Fruit fly (Drosophila melanogaster) whole organism, embryonic: Measurements from ENCODE around the gene CG31121.

Experiments used
- Adf1 ChIP-seq: fragments of 200-800 bp; sonication (Bioruptor generic); IDR thresholded peaks from 2 replicates; pipeline ENCODE4 v1.3.6; 2022; ENCODE audit warnings: missing biosample characterization, missing genetic modification characterization
- Blimp-1 ChIP-seq: fragments of 200-800 bp; sonication (Bioruptor generic); optimal IDR thresholded peaks from 3 replicates; lab custom pipeline; 2018; ENCODE audit warnings: missing biosample characterization, missing genetic modification characterization, mild to moderate bottlenecking, moderate library complexity, missing genetic modification reagents
- CG10274 ChIP-seq: fragments of 200-800 bp; sonication (Bioruptor generic); optimal IDR thresholded peaks from 3 replicates; lab custom pipeline; 2017; ENCODE audit warnings: missing biosample characterization, mild to moderate bottlenecking, missing genetic modification characterization
- CG6175 ChIP-seq: fragments of 200-800 bp; sonication (Bioruptor generic); IDR thresholded peaks from 3 replicates; pipeline ENCODE4 v1.3.6; 2022; ENCODE audit warnings: missing biosample characterization, missing genetic modification characterization
- CG6654 ChIP-seq: fragments of 200-800 bp; sonication (Bioruptor generic); optimal IDR thresholded peaks from 2 replicates; lab custom pipeline; 2017; ENCODE audit warnings: missing biosample characterization, mild to moderate bottlenecking, missing genetic modification characterization
- CG6765 ChIP-seq: fragments of 200-800 bp; sonication (Bioruptor generic); optimal IDR thresholded peaks from 3 replicates; lab custom pipeline; 2017; ENCODE audit warnings: missing biosample characterization, mild to moderate bottlenecking, missing genetic modification characterization
- CG7556 ChIP-seq: fragments of 200-800 bp; sonication (Bioruptor generic); optimal IDR thresholded peaks from 2 replicates; lab custom pipeline; 2017; ENCODE audit warnings: missing biosample characterization, mild to moderate bottlenecking, missing genetic modification characterization
- CG9437 ChIP-seq: fragments of 200-800 bp; sonication (Bioruptor generic); optimal IDR thresholded peaks from 2 replicates; lab custom pipeline; 2018; ENCODE audit warnings: missing biosample characterization, mild to moderate bottlenecking, missing genetic modification characterization
- Optix ChIP-seq: fragments of 200-800 bp; sonication (Bioruptor generic); IDR thresholded peaks from 3 replicates; pipeline ENCODE4 v1.3.6; 2022; ENCODE audit warnings: missing biosample characterization, missing genetic modification characterization
- Rx ChIP-seq: fragments of 200-800 bp; sonication (Bioruptor generic); IDR thresholded peaks from 2 replicates; pipeline ENCODE4 v1.3.6; 2022; ENCODE audit warnings: missing biosample characterization, missing genetic modification characterization
- gsb-n ChIP-seq: fragments of 200-800 bp; sonication (Bioruptor generic); optimal IDR thresholded peaks from 3 replicates; lab custom pipeline; 2018; ENCODE audit warnings: missing biosample characterization, mild to moderate bottlenecking, missing genetic modification characterization
- nerfin-2 ChIP-seq: fragments of 200-800 bp; sonication (Bioruptor generic); IDR thresholded peaks from 2 replicates; pipeline ENCODE4 v1.3.6; 2022; ENCODE audit warnings: missing biosample characterization, missing genetic modification characterization; ENCODE audit not compliant: partially characterized antibody
- p53 ChIP-seq: fragments of 200-800 bp; sonication (Bioruptor generic); optimal IDR thresholded peaks from 2 replicates; lab custom pipeline; 2016; ENCODE audit warnings: missing biosample characterization, missing genetic modification characterization
- usp ChIP-seq: fragments of >200 bp; optimal IDR thresholded peaks from 2 replicates; lab custom pipeline; 2017; ENCODE audit warnings: missing biosample characterization, missing genetic modification characterization

DNA sequence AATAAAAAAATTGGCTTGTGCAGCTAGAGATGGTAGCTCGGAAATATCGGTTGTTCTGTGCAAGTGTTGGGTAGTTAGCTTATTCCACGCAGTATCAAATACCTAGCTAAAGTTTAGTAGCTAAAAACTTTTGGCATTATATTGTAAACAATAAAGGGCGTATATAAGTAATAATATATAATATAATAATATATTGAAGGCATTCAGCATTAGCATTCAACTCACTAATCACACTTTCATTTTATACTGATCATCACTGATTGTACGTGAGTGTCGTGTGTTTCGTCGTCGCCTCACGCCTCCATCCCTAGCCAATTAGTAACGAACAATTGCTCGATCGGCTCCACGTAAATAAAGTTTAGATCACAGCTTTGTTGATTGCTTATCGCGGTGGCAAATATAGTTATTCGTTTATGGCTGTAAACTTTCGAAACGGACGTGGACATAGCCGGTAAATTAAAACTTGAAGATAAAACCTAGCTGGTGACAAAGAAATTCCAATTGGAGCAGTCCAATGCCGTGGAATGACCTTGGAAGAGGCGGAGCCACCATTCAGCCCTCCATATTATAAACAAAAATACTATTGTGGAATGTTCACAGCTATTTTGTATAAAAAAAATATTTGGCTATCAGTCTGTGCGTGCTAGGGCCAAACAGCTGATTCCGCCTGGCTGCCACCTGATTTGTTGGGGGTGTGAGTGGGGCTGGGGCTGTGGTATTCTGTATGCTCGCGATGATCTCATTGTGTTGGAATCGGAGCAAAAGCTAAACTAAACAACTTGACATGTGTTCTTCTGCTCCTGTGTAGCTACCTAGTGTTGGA, 23.6 kb upstream of the CG31121 start, which contains the start of the genes PIG-S, sud1 and CG11168:
- TF ChIP-seq Adf1 (peak; percentile 36; the same call in 1 of the 2 replicates), CG10274 (GFP tag; lab: Kevin White, UChicago) (no peak), p53 (GFP tag; lab: Kevin White, UChicago) (no peak), CG7556 (GFP tag; lab: Kevin White, UChicago) (no peak), CG6654 (GFP tag; lab: Kevin White, UChicago) (no peak), CG6765 (GFP tag; lab: Kevin White, UChicago) (no peak), nerfin-2 (peak; percentile 81), Optix (GFP tag; lab: Robert Waterston, UW) (no peak), gsb-n (tag; lab: Kevin White, UChicago) (peak; percentile 85), CG6175 (GFP tag; lab: Robert Waterston, UW) (no peak), Rx (GFP tag; lab: Robert Waterston, UW) (peak; percentile 35), CG9437 (peak; percentile 46), usp (GFP tag; lab: Kevin White, UChicago) (no peak), Blimp-1 (no peak)
